Fruit fly (Drosophila melanogaster): ENCODE results near the gene CG17477.

Gene CG17477

dm6 chr3R:17079859-17080255, 46.9 kb downstream of the CG17477 start, which contains the start of the genes Keap1 and kuk:
TSS of gene Keap1 (minus strand) at chr3R:17079945.
TSS of gene kuk (plus strand) at chr3R:17080244.
- peak; percentile 38 for TF ChIP-seq noc (tag; optimal IDR thresholded peaks at IDR 0.05)

- no peak for TF ChIP-seq noc (tag; optimal IDR thresholded peaks at IDR 0.05)
Observed at dm6 chr3R:17078961-17079858, 47.5 kb downstream of the CG17477 start.

dm6 chr3R:17077968-17078417, 48.7 kb downstream of the CG17477 start:
- TF ChIP-seq noc (tag; optimal IDR thresholded peaks at IDR 0.05): no peak
